Worm (Caenorhabditis elegans) whole organism, early embryonic: ENCODE data around the gene srlf-30.

Experiments used
- B0310.2 ChIP-seq: sonication (generic microtip); optimal IDR thresholded peaks from 2 replicates; lab custom pipeline; 2016; ENCODE audit warnings: mild to moderate bottlenecking, missing genetic modification characterization, missing compliant biosample characterization
- F13C5.2 ChIP-seq: sonication (generic microtip); optimal IDR thresholded peaks from 2 replicates; lab custom pipeline; 2017; ENCODE audit warnings: mild to moderate bottlenecking, missing genetic modification characterization, inconsistent platforms, missing compliant biosample characterization
- aly-1 ChIP-seq: sonication (generic microtip); optimal IDR thresholded peaks from 2 replicates; lab custom pipeline; 2016; ENCODE audit warnings: missing genetic modification characterization, missing compliant biosample characterization
- ama-1 ChIP-seq: fragments of 150-350 bp; optimal IDR thresholded peaks from 2 replicates; lab custom pipeline; 2014
- ceh-13 ChIP-seq: fragments of 200-800 bp; sonication (Bioruptor generic); optimal IDR thresholded peaks from 2 replicates; lab custom pipeline; 2018; ENCODE audit warnings: mild to moderate bottlenecking, missing genetic modification characterization, missing compliant biosample characterization
- ceh-36 ChIP-seq: sonication (generic microtip); optimal IDR thresholded peaks from 2 replicates; lab custom pipeline; 2016; ENCODE audit warnings: missing genetic modification characterization, inconsistent platforms, missing compliant biosample characterization
- ets-7 ChIP-seq: sonication (generic microtip); optimal IDR thresholded peaks from 2 replicates; lab custom pipeline; 2016; ENCODE audit warnings: missing genotype, missing genetic modification characterization, missing compliant biosample characterization
- flt-1 ChIP-seq: fragments of 200-800 bp; sonication (Bioruptor generic); IDR thresholded peaks from 2 replicates; pipeline ENCODE4 v1.3.6; 2022; ENCODE audit warnings: missing genetic modification characterization, missing compliant biosample characterization
- hmbx-1 ChIP-seq: sonication (generic microtip); optimal IDR thresholded peaks from 2 replicates; lab custom pipeline; 2016; ENCODE audit warnings: mild to moderate bottlenecking, missing genetic modification characterization, missing compliant biosample characterization
- hmg-4 ChIP-seq: fragments of 200-800 bp; sonication (Bioruptor generic); optimal IDR thresholded peaks from 2 replicates; lab custom pipeline; 2018; ENCODE audit warnings: mild to moderate bottlenecking, missing genetic modification characterization, missing compliant biosample characterization
- hnd-1 ChIP-seq: sonication (generic microtip); optimal IDR thresholded peaks from 2 replicates; lab custom pipeline; 2016; ENCODE audit warnings: missing genetic modification characterization, missing compliant biosample characterization
- pes-1 ChIP-seq: fragments of 200-800 bp; sonication (Bioruptor generic); IDR thresholded peaks from 2 replicates; pipeline ENCODE4 v1.3.6; 2022; ENCODE audit warnings: missing genetic modification reagents, missing genetic modification characterization, missing compliant biosample characterization
- scrt-1 ChIP-seq: fragments of 200-800 bp; sonication (Bioruptor generic); IDR thresholded peaks from 2 replicates; pipeline ENCODE4 v1.3.6; 2022; ENCODE audit warnings: missing genetic modification characterization, missing compliant biosample characterization
- sea-1 ChIP-seq: fragments of 200-800 bp; sonication (Bioruptor generic); conservative IDR thresholded peaks from 2 replicates; pipeline ENCODE4 v1.3.6; 2022; ENCODE audit warnings: missing genetic modification characterization, missing compliant biosample characterization
- tbx-11 ChIP-seq: fragments of 200-800 bp; sonication (Bioruptor generic); IDR thresholded peaks from 2 replicates; pipeline ENCODE4 v1.3.6; 2022; ENCODE audit warnings: missing genetic modification characterization, missing compliant biosample characterization
- tbx-37 ChIP-seq: fragments of 200-800 bp; sonication (Bioruptor generic); conservative IDR thresholded peaks from 2 replicates; pipeline ENCODE4 v1.3.6; 2022; ENCODE audit warnings: missing genetic modification reagents, missing genetic modification characterization, missing compliant biosample characterization
- tra-4 ChIP-seq: sonication (generic microtip); optimal IDR thresholded peaks from 2 replicates; lab custom pipeline; 2017; ENCODE audit warnings: missing genetic modification characterization, missing compliant biosample characterization

The srlf-30 gene

ce11 chrIV:10916134-10916533, 16.0 kb downstream of the srlf-30 start:
- TF ChIP-seq hmg-4 (GFP tag; lab: Kevin White, UChicago): no peak
- no peak for TF ChIP-seq ceh-36 (tag; lab: Kevin White, UChicago)
- no peak for TF ChIP-seq ceh-13 (GFP tag; lab: Kevin White, UChicago)
- no peak for TF ChIP-seq B0310.2 (tag; lab: Kevin White, UChicago)
- no peak for TF ChIP-seq F13C5.2 (tag; lab: Kevin White, UChicago)
- no peak for TF ChIP-seq flt-1 (GFP tag; lab: Robert Waterston, UW)
- TF ChIP-seq ets-7 (tag; lab: Kevin White, UChicago): no peak
- TF ChIP-seq tra-4 (tag; lab: Kevin White, UChicago): no peak
- TF ChIP-seq aly-1 (tag; lab: Kevin White, UChicago): no peak

- TF ChIP-seq hmbx-1 (tag; lab: Kevin White, UChicago) (no peak), tra-4 (tag; lab: Kevin White, UChicago) (no peak), ceh-36 (tag; lab: Kevin White, UChicago) (no peak), scrt-1 (GFP tag; lab: Robert Waterston, UW) (no peak), ets-7 (tag; lab: Kevin White, UChicago) (no peak), hmg-4 (GFP tag; lab: Kevin White, UChicago) (peak; percentile 13), F13C5.2 (tag; lab: Kevin White, UChicago) (peak; percentile 51), ceh-13 (GFP tag; lab: Kevin White, UChicago) (no peak)
These were observed 18.8 kb downstream of the srlf-30 start for ce11 chrIV:10918877-10919560.

- TF ChIP-seq pes-1 (GFP tag; lab: Robert Waterston, UW): no peak
- TF ChIP-seq B0310.2 (tag; lab: Kevin White, UChicago): no peak
- no peak for TF ChIP-seq aly-1 (tag; lab: Kevin White, UChicago)
- TF ChIP-seq ceh-13 (GFP tag; lab: Kevin White, UChicago): no peak
- TF ChIP-seq tbx-37 (GFP tag; lab: Robert Waterston, UW): no peak
- no peak for TF ChIP-seq tbx-11 (GFP tag; lab: Robert Waterston, UW)
- TF ChIP-seq flt-1 (GFP tag; lab: Robert Waterston, UW): no peak
- TF ChIP-seq hmbx-1 (tag; lab: Kevin White, UChicago): no peak
- no peak for TF ChIP-seq ama-1 (lab: Kevin White, UChicago)
- TF ChIP-seq ceh-36 (tag; lab: Kevin White, UChicago): no peak
- no peak for TF ChIP-seq scrt-1 (GFP tag; lab: Robert Waterston, UW)
- TF ChIP-seq sea-1 (GFP tag; lab: Robert Waterston, UW): no peak
- no peak for TF ChIP-seq hnd-1 (tag; lab: Kevin White, UChicago)
- TF ChIP-seq tra-4 (tag; lab: Kevin White, UChicago): no peak
- TF ChIP-seq ets-7 (tag; lab: Kevin White, UChicago): no peak
- TF ChIP-seq F13C5.2 (tag; lab: Kevin White, UChicago): no peak
These were observed 19.6 kb downstream of the srlf-30 start, which contains the start of gene rbr-2 for ce11 chrIV:10919770-10920169. Gene rbr-2, plus strand, starts transcription at chrIV:10920070.

DNA sequence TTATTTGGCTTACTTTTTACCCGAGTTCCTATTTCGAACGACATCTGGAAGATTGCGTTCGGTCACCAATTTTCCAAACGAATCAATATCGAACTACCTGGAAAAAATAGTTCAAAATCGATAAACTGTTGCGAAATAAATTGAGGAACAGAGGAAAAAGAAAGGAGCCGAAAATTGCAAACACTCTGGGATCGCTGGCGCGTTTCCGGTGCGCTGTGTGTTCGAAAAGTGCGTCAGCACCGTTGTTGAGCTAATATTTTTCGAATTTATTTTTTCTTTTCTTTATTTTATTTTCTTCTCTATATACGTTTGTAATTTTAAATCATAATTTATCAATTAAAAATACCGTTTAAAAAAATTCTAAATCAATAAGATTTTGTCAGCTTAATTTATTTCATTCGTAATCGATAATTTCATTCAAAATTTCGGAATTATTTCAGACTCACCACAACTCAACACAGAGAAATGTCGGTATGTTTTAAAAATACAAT, 32.9 kb downstream of the srlf-30 start, which contains the start of the genes dnc-1 and lsm-7:
Gene dnc-1, minus strand, starts transcription at position 142 of the 491 bp plus-strand sequence.
Gene lsm-7, plus strand, starts transcription at position 441 of the 491 bp plus-strand sequence.
- TF ChIP-seq F13C5.2 (tag; lab: Kevin White, UChicago) (peak; percentile 40), ceh-36 (tag; lab: Kevin White, UChicago) (no peak), tbx-11 (GFP tag; lab: Robert Waterston, UW) (0 out of 2 replicates have a peak, but pooled peaks have one; percentile 11)

DNA sequence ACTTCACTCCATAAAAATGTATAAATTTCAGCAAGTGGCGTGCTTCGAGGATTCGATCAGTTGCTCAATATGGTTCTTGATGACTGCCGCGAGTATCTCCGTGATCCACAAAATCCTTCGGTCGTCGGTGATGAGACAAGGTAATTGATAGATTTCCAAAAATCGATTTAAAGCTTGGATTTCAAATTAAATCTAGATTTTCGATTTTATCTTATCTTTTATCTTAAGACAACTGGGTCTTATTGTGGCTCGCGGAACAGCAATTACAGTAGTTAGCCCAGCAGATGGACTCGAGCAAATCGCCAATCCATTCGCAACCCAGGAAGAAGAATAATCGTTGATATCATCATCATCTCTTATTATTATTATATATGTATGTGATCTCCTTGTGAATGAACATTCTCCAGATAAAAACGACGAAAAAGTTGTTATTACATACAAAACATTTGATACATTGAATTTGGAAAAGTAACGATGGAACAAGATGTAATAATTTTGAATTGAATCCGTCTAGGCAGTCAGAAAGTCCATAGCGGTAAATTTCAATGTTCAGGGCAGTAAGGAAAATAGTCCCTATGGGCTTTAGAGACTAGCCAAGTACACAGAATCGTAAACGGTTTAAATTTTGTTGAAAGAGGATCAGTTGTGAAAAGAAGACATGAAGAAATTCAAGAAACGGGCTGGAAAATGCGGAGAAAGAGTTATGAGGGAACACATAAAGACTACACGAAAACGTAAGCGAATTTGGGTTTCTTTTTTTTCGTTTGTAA, 33.8 kb downstream of the srlf-30 start:
- TF ChIP-seq sea-1 (GFP tag; lab: Robert Waterston, UW) (no peak), hmg-4 (GFP tag; lab: Kevin White, UChicago) (no peak), scrt-1 (GFP tag; lab: Robert Waterston, UW) (no peak), tra-4 (tag; lab: Kevin White, UChicago) (no peak), ama-1 (lab: Kevin White, UChicago) (no peak), tbx-11 (GFP tag; lab: Robert Waterston, UW) (no peak), pes-1 (GFP tag; lab: Robert Waterston, UW) (no peak), B0310.2 (tag; lab: Kevin White, UChicago) (no peak), ceh-13 (GFP tag; lab: Kevin White, UChicago) (no peak), hnd-1 (tag; lab: Kevin White, UChicago) (no peak)

ce11 chrIV:10934786-10935185, 34.6 kb downstream of the srlf-30 start:
- TF ChIP-seq ama-1 (lab: Kevin White, UChicago): no peak
- no peak for TF ChIP-seq tbx-37 (GFP tag; lab: Robert Waterston, UW)
- no peak for TF ChIP-seq pes-1 (GFP tag; lab: Robert Waterston, UW)
- no peak for TF ChIP-seq sea-1 (GFP tag; lab: Robert Waterston, UW)
- no peak for TF ChIP-seq hmg-4 (GFP tag; lab: Kevin White, UChicago)
- no peak for TF ChIP-seq tra-4 (tag; lab: Kevin White, UChicago)
- no peak for TF ChIP-seq ceh-13 (GFP tag; lab: Kevin White, UChicago)
- no peak for TF ChIP-seq scrt-1 (GFP tag; lab: Robert Waterston, UW)
- no peak for TF ChIP-seq B0310.2 (tag; lab: Kevin White, UChicago)
- no peak for TF ChIP-seq aly-1 (tag; lab: Kevin White, UChicago)
- TF ChIP-seq flt-1 (GFP tag; lab: Robert Waterston, UW): no peak
